Worm (Caenorhabditis elegans): Measurements from ENCODE around the gene T05B11.4.

The T05B11.4 gene

DNA sequence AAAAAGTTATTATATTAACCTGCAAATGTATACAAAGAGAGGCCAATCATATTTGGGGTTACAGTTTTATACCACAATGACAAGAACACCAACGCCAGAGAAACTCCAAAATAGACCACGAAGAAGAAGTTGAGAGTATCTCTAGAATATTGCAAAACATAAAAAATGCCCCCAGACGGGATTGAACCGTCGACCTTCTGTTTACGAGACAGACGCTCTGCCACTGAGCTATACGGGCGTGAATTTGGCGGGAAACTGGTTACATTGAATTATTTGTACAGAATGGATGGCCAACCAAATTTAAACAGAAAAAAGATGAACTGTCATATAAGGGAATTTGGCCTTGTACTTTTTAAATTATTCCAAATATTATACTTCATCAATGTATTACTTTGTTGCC, 24.0 kb downstream of the T05B11.4 start (continued):
- TF ChIP-seq attf-3 (GFP tag; conservative IDR thresholded peaks at IDR 0.05) (no peak), mcd-1 (GFP tag; IDR thresholded peaks at IDR 0.05) (no peak), Y67H2A.10 (GFP tag; conservative IDR thresholded peaks at IDR 0.05) (no peak), unc-62 (GFP tag; optimal IDR thresholded peaks at IDR 0.05) (no peak), tbp1 (GFP tag; optimal IDR thresholded peaks at IDR 0.05) (peak; percentile 86), egrh-3 (GFP tag; IDR thresholded peaks at IDR 0.05) (no peak), madf-6 (GFP tag; IDR thresholded peaks at IDR 0.05) (peak; percentile 44; the same call in 1 of the 2 replicates), nhr-80 (tag; optimal IDR thresholded peaks at IDR 0.05) (no peak), rpc-1 (optimal IDR thresholded peaks at IDR 0.05) (peak; percentile 54), rpc-1 (tag; optimal IDR thresholded peaks at IDR 0.05) (peak; percentile 74), snpc-1.3 (tag; optimal IDR thresholded peaks at IDR 0.05; ENCODE audit: insufficient read depth) (no peak), snpc-3.4 (tag; optimal IDR thresholded peaks at IDR 0.05) (peak; percentile 30), hmg-1.2 (GFP tag; IDR thresholded peaks at IDR 0.05) (peak; percentile 42; the same call in 1 of the 2 replicates), ceh-40 (GFP tag; IDR thresholded peaks at IDR 0.05) (no peak), ceh-91 (GFP tag; IDR thresholded peaks at IDR 0.05) (no peak), nfya-1 (tag; optimal IDR thresholded peaks at IDR 0.05; ENCODE audit: borderline replicate concordance, insufficient read depth) (no peak), pbrm-1 (GFP tag; IDR thresholded peaks at IDR 0.05) (no peak), ceh-27 (GFP tag; optimal IDR thresholded peaks at IDR 0.05) (peak; percentile 22), D2030.7 (GFP tag; IDR thresholded peaks at IDR 0.05) (peak; percentile 46; the same call in 1 of the 2 replicates), hlh-26 (GFP tag; conservative IDR thresholded peaks at IDR 0.05) (no peak), Y79H2A.3 (GFP tag; conservative IDR thresholded peaks at IDR 0.05) (no peak), ceh-100 (GFP tag; IDR thresholded peaks at IDR 0.05) (no peak), nfyb-1 (GFP tag; IDR thresholded peaks at IDR 0.05) (peak; percentile 53; the same call in 1 of the 2 replicates), B0019.2 (GFP tag; conservative IDR thresholded peaks at IDR 0.05) (no peak), him-1 (tag; optimal IDR thresholded peaks at IDR 0.05) (peak; percentile 28), hsf-1 (GFP tag; IDR thresholded peaks at IDR 0.05) (peak; percentile 57; the same call in 1 of the 2 replicates), cebp-2 (GFP tag; IDR thresholded peaks at IDR 0.05) (no peak), Y95B8A.8 (GFP tag; IDR thresholded peaks at IDR 0.05) (no peak), madf-10 (tag; optimal IDR thresholded peaks at IDR 0.05) (peak; percentile 0), ZK185.1 (tag; optimal IDR thresholded peaks at IDR 0.05; ENCODE audit: poor library complexity, severe bottlenecking) (no peak), aptf-3 (GFP tag; IDR thresholded peaks at IDR 0.05) (no peak), akir-1 (GFP tag; optimal IDR thresholded peaks at IDR 0.05) (no peak), dpff-1 (tag; optimal IDR thresholded peaks at IDR 0.05) (no peak), ztf-6 (GFP tag; IDR thresholded peaks at IDR 0.05) (no peak), sptf-2 (GFP tag; optimal IDR thresholded peaks at IDR 0.05) (no peak), madf-3 (GFP tag; IDR thresholded peaks at IDR 0.05) (no peak), dox-1 (GFP tag; IDR thresholded peaks at IDR 0.05) (peak; percentile 45; the same call in 1 of the 2 replicates), F57C9.4 (tag; optimal IDR thresholded peaks at IDR 0.05) (no peak), mxl-1 (tag; optimal IDR thresholded peaks at IDR 0.05) (no peak), sdz-38 (tag; optimal IDR thresholded peaks at IDR 0.05) (no peak), hrde-1 (tag; optimal IDR thresholded peaks at IDR 0.05; ENCODE audit: borderline replicate concordance) (no peak), F33H1.4 (GFP tag; IDR thresholded peaks at IDR 0.05) (peak; percentile 8; the same call in 1 of the 2 replicates), C17E4.6 (GFP tag; IDR thresholded peaks at IDR 0.05) (no peak), ceh-79 (tag; optimal IDR thresholded peaks at IDR 0.05) (no peak), attf-6 (GFP tag; IDR thresholded peaks at IDR 0.05) (no peak), pha-4 (tag; optimal IDR thresholded peaks at IDR 0.05) (no peak), attf-5 (GFP tag; optimal IDR thresholded peaks at IDR 0.05) (no peak), ztf-25 (GFP tag; IDR thresholded peaks at IDR 0.05) (no peak), lsl-1 (GFP tag; optimal IDR thresholded peaks at IDR 0.05) (peak; percentile 12)

Measured in whole organism, young adult.